Fruit fly (Drosophila melanogaster) S2 (cell line): ENCODE results near the gene upSET.

Source experiments
- CG8478 ChIP-seq: fragments of >200 bp; optimal IDR thresholded peaks from 2 replicates; lab custom pipeline; 2018
- CTCF ChIP-seq, 2 experiments: fragments of >200 bp; optimal IDR thresholded peaks; 2 replicates each; lab custom pipeline; 2018

DNA sequence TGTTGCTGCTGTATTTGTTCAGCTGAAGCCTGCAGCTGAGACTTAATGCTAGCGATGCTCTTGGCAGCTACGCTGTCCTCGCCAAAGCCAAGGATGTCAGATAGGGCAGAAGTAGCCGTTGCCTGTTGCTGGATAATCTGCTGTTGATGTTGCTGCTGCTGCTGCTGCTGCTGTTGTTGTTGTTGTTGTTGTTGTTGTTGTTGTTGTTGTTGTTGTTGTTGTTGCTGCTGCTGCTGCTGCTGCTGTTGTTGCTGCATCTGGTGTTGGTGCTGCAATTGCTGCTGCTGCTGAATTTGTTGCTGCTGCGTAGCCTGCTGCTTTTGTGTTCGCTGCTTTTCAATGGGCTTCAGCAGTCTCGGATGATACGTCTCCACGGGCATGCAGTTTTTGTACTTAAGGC lies 25.6 kb downstream of the upSET start:
- TF ChIP-seq CG8478 (lab: Kevin White, UChicago) (no peak), CTCF (optimal IDR thresholded peaks at IDR 0.05; lab: Kevin White, UChicago) (no peak)
